Fruit fly (Drosophila melanogaster) whole organism, embryonic: ENCODE measurements around the gene Sodh2.

ENCODE experiments used
- Atf-2 ChIP-seq: fragments of 200-800 bp; sonication (Bioruptor generic); optimal IDR thresholded peaks from 2 replicates; lab custom pipeline; 2016; ENCODE audit warnings: missing biosample characterization, missing genetic modification characterization
- CG10543 ChIP-seq: fragments of 200-800 bp; sonication (Bioruptor generic); optimal IDR thresholded peaks from 3 replicates; lab custom pipeline; 2017; ENCODE audit warnings: missing biosample characterization, mild to moderate bottlenecking, missing genetic modification characterization, moderate library complexity
- CG11504 ChIP-seq: fragments of 200-800 bp; sonication (Bioruptor generic); optimal IDR thresholded peaks from 3 replicates; lab custom pipeline; 2019; ENCODE audit warnings: missing biosample characterization, mild to moderate bottlenecking, missing genetic modification characterization, moderate library complexity
- CG12659 ChIP-seq: fragments of 200-800 bp; sonication (Bioruptor generic); optimal IDR thresholded peaks from 3 replicates; lab custom pipeline; 2017; ENCODE audit warnings: mild to moderate bottlenecking, missing biosample characterization, missing genetic modification reagents, missing genetic modification characterization
- CG14667 ChIP-seq: fragments of 200-800 bp; sonication (Bioruptor generic); IDR thresholded peaks from 2 replicates; pipeline ENCODE4 v1.3.6; 2022; ENCODE audit warnings: missing biosample characterization, missing genetic modification characterization
- CG17186 ChIP-seq: fragments of 200-800 bp; sonication (Bioruptor generic); optimal IDR thresholded peaks from 3 replicates; lab custom pipeline; 2017; ENCODE audit warnings: missing biosample characterization, missing genetic modification reagents, missing genetic modification characterization
- CG17612 ChIP-seq: fragments of 200-800 bp; sonication (Bioruptor generic); IDR thresholded peaks from 2 replicates; pipeline ENCODE4 v1.3.6; 2022; ENCODE audit warnings: missing biosample characterization, missing genetic modification characterization
- CG18476 ChIP-seq: fragments of 200-800 bp; sonication (Bioruptor generic); optimal IDR thresholded peaks from 2 replicates; lab custom pipeline; 2016; ENCODE audit warnings: missing biosample characterization, mild to moderate bottlenecking, missing genetic modification characterization
- CG34376 ChIP-seq: fragments of 200-800 bp; sonication (Bioruptor generic); optimal IDR thresholded peaks from 2 replicates; lab custom pipeline; 2018; ENCODE audit warnings: missing biosample characterization, mild to moderate bottlenecking, missing genetic modification characterization
- CG34422 ChIP-seq: fragments of 200-800 bp; sonication (Bioruptor generic); IDR thresholded peaks from 3 replicates; pipeline ENCODE4 v1.3.6; 2022; ENCODE audit warnings: missing biosample characterization, missing genetic modification characterization
- CG7745 ChIP-seq: fragments of 200-800 bp; sonication (Bioruptor generic); optimal IDR thresholded peaks from 2 replicates; lab custom pipeline; 2018; ENCODE audit warnings: missing biosample characterization, mild to moderate bottlenecking, missing genetic modification characterization, moderate library complexity
- CG8478 ChIP-seq: fragments of >200 bp; optimal IDR thresholded peaks from 2 replicates; lab custom pipeline; 2018
- CG9932 ChIP-seq: fragments of 200-800 bp; sonication (Bioruptor generic); IDR thresholded peaks from 2 replicates; pipeline ENCODE4 v1.3.6; 2022; ENCODE audit warnings: missing biosample characterization, missing genetic modification characterization
- HLH3B ChIP-seq: fragments of 200-800 bp; sonication (Bioruptor generic); IDR thresholded peaks from 2 replicates; pipeline ENCODE4 v1.3.6; 2022; ENCODE audit warnings: missing biosample characterization, missing genetic modification characterization
- Hr78 ChIP-seq, 2 experiments: fragments of 200-800 bp in 1 of 2; fragments of >200 bp in 1 of 2; sonication (Bioruptor generic) in 1 of 2; optimal IDR thresholded peaks; 2 replicates each; lab custom pipeline; 2017 to 2019; ENCODE audit warnings: missing biosample characterization in 2 of 2, missing genetic modification characterization in 2 of 2, mild to moderate bottlenecking in 1 of 2, moderate library complexity in 1 of 2
- MBD-R2 ChIP-seq: fragments of 200-800 bp; sonication (Bioruptor generic); IDR thresholded peaks from 2 replicates; pipeline ENCODE4 v1.3.6; 2022; ENCODE audit warnings: missing biosample characterization, missing genetic modification characterization
- Med ChIP-seq: fragments of 200-800 bp; sonication (Bioruptor generic); peaks from one replicate; lab custom pipeline; 2016; ENCODE audit warnings: missing biosample characterization, missing genetic modification characterization, mild to moderate bottlenecking, inconsistent platforms, moderate library complexity
- Pdp1 ChIP-seq, 2 experiments: fragments of 200-800 bp; sonication (Bioruptor generic); optimal IDR thresholded peaks; 3 replicates each; lab custom pipeline; 2016; ENCODE audit warnings: missing biosample characterization in 2 of 2, missing genetic modification characterization in 2 of 2, mild to moderate bottlenecking in 1 of 2, moderate library complexity in 1 of 2
- Sin3A ChIP-seq: fragments of >200 bp; optimal IDR thresholded peaks from 2 replicates; lab custom pipeline; 2018
- Xbp1 ChIP-seq: fragments of 200-800 bp; sonication (Bioruptor generic); optimal IDR thresholded peaks from 3 replicates; lab custom pipeline; 2016; ENCODE audit warnings: missing biosample characterization, mild to moderate bottlenecking, missing genetic modification characterization
- ab ChIP-seq: fragments of 200-800 bp; sonication (Bioruptor generic); optimal IDR thresholded peaks from 2 replicates; lab custom pipeline; 2016; ENCODE audit warnings: missing biosample characterization, missing genetic modification characterization
- aop ChIP-seq: fragments of 200-800 bp; sonication (Bioruptor generic); IDR thresholded peaks from 2 replicates; pipeline ENCODE4 v1.3.6; 2022; ENCODE audit warnings: missing biosample characterization, missing genetic modification characterization
- ara ChIP-seq: fragments of 200-800 bp; sonication (Bioruptor generic); IDR thresholded peaks from 2 replicates; pipeline ENCODE4 v1.3.6; 2022; ENCODE audit warnings: missing biosample characterization, missing genetic modification characterization
- cwo ChIP-seq: fragments of 200-800 bp; sonication (Bioruptor generic); optimal IDR thresholded peaks from 3 replicates; lab custom pipeline; 2017; ENCODE audit warnings: missing biosample characterization, missing genetic modification characterization, mild to moderate bottlenecking, moderate library complexity, missing genetic modification reagents
- ewg ChIP-seq: fragments of 200-800 bp; sonication (Bioruptor generic); optimal IDR thresholded peaks from 3 replicates; lab custom pipeline; 2017; ENCODE audit warnings: mild to moderate bottlenecking, missing biosample characterization, missing genetic modification reagents, missing genetic modification characterization
- grn ChIP-seq: fragments of 200-800 bp; sonication (Bioruptor generic); optimal IDR thresholded peaks from 3 replicates; lab custom pipeline; 2017; ENCODE audit warnings: missing biosample characterization, missing genetic modification characterization
- gsb ChIP-seq: fragments of 200-800 bp; sonication (Bioruptor generic); IDR thresholded peaks from 2 replicates; pipeline ENCODE4 v1.3.6; 2022; ENCODE audit warnings: missing biosample characterization, missing genetic modification characterization
- klu ChIP-seq: fragments of 200-800 bp; sonication (Bioruptor generic); IDR thresholded peaks from 2 replicates; pipeline ENCODE4 v1.3.6; 2022; ENCODE audit warnings: missing biosample characterization, missing genetic modification characterization
- onecut ChIP-seq: fragments of 200-800 bp; sonication (Bioruptor generic); IDR thresholded peaks from 2 replicates; pipeline ENCODE4 v1.3.6; 2022; ENCODE audit warnings: missing biosample characterization, missing genetic modification characterization
- otp ChIP-seq: fragments of 200-800 bp; sonication (Bioruptor generic); IDR thresholded peaks from 3 replicates; pipeline ENCODE4, ENCODE4 v1.3.6; 2022; ENCODE audit warnings: missing biosample characterization, missing genetic modification characterization
- phol ChIP-seq: fragments of 200-800 bp; sonication (Bioruptor generic); optimal IDR thresholded peaks from 3 replicates; lab custom pipeline; 2018; ENCODE audit warnings: missing biosample characterization, mild to moderate bottlenecking, missing genetic modification characterization, moderate library complexity
- pzg ChIP-seq: fragments of 200-800 bp; sonication (Bioruptor generic); optimal IDR thresholded peaks from 3 replicates; lab custom pipeline; 2018; ENCODE audit warnings: missing biosample characterization, mild to moderate bottlenecking, missing genetic modification characterization, moderate library complexity
- ranshi ChIP-seq: fragments of 200-800 bp; sonication (Bioruptor generic); IDR thresholded peaks from 2 replicates; pipeline ENCODE4 v1.3.6; 2022; ENCODE audit warnings: missing biosample characterization, missing genetic modification characterization
- sens ChIP-seq: fragments of 200-800 bp; sonication (Bioruptor generic); peaks from one replicate; lab custom pipeline; 2016; ENCODE audit warnings: missing biosample characterization, missing genetic modification characterization
- sug ChIP-seq: fragments of 200-800 bp; optimal IDR thresholded peaks from 2 replicates; lab custom pipeline; 2019; ENCODE audit warnings: missing biosample characterization, mild to moderate bottlenecking, missing genetic modification characterization, moderate library complexity
- trh ChIP-seq: fragments of 200-800 bp; sonication (Bioruptor generic); optimal IDR thresholded peaks from 2 replicates; lab custom pipeline; 2016; ENCODE audit warnings: missing biosample characterization, missing genetic modification characterization
- zen ChIP-seq: fragments of 200-800 bp; sonication (Bioruptor generic); optimal IDR thresholded peaks from 3 replicates; lab custom pipeline; 2018; ENCODE audit warnings: missing biosample characterization, mild to moderate bottlenecking, missing genetic modification characterization, moderate library complexity

The Sodh2 gene

DNA sequence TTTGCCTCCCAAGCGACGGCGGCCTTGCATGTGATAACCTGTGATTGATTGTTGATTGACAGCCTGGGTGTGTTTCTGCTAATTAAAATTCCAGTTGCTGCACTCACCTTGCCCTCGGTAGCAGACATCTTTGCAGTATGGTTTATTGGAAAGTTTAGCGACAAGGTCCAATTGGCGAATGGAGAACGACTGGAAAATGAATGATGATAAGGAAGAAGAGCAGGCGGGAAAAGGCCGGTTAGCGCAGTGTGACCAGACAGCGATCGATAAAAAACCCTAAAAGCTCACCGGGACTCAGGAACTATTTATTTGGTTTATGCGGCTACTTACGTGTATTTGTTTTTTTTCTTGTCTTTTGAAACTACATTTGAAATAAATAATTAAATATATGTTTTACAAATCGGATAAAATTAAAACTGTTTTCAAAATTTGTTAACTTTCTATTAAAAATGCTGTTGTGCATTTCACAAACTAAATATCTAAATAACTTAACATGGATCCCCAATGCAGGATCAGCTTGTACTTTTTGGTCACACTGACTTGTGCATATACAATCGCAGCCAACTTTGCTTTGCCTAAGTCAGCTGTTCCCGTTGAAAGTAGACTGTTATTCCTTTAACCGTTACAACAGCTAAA lies 3.9 kb upstream of the Sodh2 start, which contains the start of gene Fdh (continued):
- TF ChIP-seq ara (GFP tag; lab: Robert Waterston, UW) (peak; percentile 60; the same call in 1 of the 2 replicates), Pdp1 (GFP tag; optimal IDR thresholded peaks at IDR 0.05; lab: Kevin White, UChicago) (peak in 1 of 2 experiments; percentile 16), gsb (GFP tag; lab: Robert Waterston, UW) (no peak)

DNA sequence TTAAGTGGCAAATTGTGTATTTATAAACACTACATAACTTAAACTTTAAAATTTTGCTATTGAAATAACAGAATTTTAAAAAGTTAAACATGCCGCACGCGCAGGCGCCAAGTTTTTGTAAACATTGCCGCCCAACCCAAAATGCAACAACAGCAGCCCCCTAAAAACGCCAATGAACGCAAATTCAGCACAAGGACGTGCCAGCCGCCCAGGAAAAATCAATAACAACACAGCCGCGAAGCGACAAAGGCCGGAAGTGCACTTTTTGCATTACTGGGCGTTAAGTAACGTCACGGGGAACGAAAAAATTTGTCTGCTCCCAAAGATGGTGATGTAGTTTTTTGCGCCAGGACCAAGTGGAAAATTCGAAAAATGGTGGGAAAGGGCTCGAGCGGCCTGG lies 3.4 kb upstream of the Sodh2 start, which contains the start of gene CG4596:
CG4596 (plus strand) TSS at position 219 of the 400 bp plus-strand sequence.
- peak; percentile 83 for TF ChIP-seq ewg (GFP tag; lab: Kevin White, UChicago)
- TF ChIP-seq CG14667 (GFP tag; lab: Robert Waterston, UW), result no peak
- 0 out of 3 replicates have a peak, but pooled peaks have one; percentile 13 for TF ChIP-seq CG34422 (GFP tag; lab: Robert Waterston, UW)
- TF ChIP-seq MBD-R2 (GFP tag; lab: Robert Waterston, UW), result 0 out of 2 replicates have a peak, but pooled peaks have one; percentile 33
- TF ChIP-seq zen (tag; lab: Kevin White, UChicago), result no peak
- TF ChIP-seq Med, result peak; percentile 1
- TF ChIP-seq onecut (GFP tag; lab: Robert Waterston, UW), result peak; percentile 98

DNA sequence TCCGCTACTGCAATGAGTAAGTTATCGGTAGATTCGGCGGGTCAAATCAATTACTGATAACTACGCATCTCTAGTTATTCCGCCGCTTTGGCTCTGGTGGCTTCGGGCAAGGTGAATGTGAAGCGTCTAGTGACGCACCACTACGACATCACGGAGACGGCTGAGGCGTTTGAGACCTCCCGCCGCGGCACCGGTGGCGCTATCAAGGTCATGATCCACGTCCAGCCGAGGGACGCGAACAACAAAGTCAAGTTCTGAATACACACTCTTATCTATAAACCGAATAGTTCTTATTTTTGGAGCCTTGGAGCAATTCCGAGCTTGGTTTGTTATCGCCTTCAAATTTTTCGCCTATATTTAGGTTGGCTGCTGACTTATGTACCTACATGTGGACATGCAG lies 1.6 kb downstream of the Sodh2 start:
- TF ChIP-seq CG34376 (GFP tag; lab: Kevin White, UChicago), result peak; percentile 68
- TF ChIP-seq otp (GFP tag; lab: Robert Waterston, UW), result no peak
- no peak for TF ChIP-seq CG14667 (GFP tag; lab: Robert Waterston, UW)
- TF ChIP-seq CG17612, result no peak
- TF ChIP-seq CG10543 (GFP tag; lab: Kevin White, UChicago), result peak; percentile 0
- TF ChIP-seq phol (tag; lab: Kevin White, UChicago), result no peak
- TF ChIP-seq CG9932, result no peak
- no peak for TF ChIP-seq CG17186 (GFP tag; lab: Kevin White, UChicago)
- TF ChIP-seq cwo (GFP tag; lab: Kevin White, UChicago), result peak; percentile 27
- TF ChIP-seq CG12659, result no peak
- TF ChIP-seq CG18476 (GFP tag; lab: Kevin White, UChicago), result no peak
- no peak for TF ChIP-seq CG11504 (tag; lab: Kevin White, UChicago)
- TF ChIP-seq sens (GFP tag; lab: Kevin White, UChicago), result peak; percentile 47
- TF ChIP-seq Atf-2 (GFP tag; lab: Kevin White, UChicago), result no peak
- TF ChIP-seq Sin3A, result no peak
- no peak for TF ChIP-seq ab (GFP tag; lab: Kevin White, UChicago)
- no peak for TF ChIP-seq Xbp1 (GFP tag; lab: Kevin White, UChicago)
- TF ChIP-seq aop, result no peak
- no peak for TF ChIP-seq CG7745 (tag; lab: Kevin White, UChicago)
- peak; percentile 19 for TF ChIP-seq grn (GFP tag; lab: Kevin White, UChicago)
- TF ChIP-seq Hr78 (GFP tag; optimal IDR thresholded peaks at IDR 0.05; lab: Kevin White, UChicago), result peak in 1 of 2 experiments; percentile 27
- TF ChIP-seq sug (tag; lab: Kevin White, UChicago), result peak; percentile 90
- TF ChIP-seq pzg (GFP tag; lab: Kevin White, UChicago), result no peak
- no peak for TF ChIP-seq trh

DNA sequence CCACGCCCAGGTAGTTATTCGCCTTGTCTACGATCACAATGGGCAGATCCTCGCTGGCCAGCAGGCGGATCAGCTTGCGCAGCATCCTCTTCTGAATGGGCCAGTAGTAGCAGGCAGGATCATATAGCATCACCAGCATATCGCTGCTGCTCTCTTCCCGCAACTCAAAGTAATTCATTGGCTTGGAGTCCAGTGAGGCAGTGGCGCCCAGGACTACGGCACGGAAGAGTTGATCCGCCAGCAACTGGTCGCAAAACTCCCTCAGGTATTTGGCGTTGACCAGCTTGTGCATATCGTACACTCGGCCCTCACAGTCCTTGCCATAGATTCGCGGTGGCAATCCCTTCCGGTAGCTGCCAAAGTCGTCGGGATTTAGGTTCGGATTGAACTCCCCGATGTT lies 2.4 kb downstream of the Sodh2 start:
- no peak for TF ChIP-seq HLH3B (GFP tag; lab: Robert Waterston, UW)
- TF ChIP-seq klu (GFP tag; lab: Robert Waterston, UW), result no peak
- peak; percentile 52 for TF ChIP-seq CG8478 (lab: Kevin White, UChicago)
- TF ChIP-seq ranshi (GFP tag; lab: Robert Waterston, UW), result 0 out of 2 replicates have a peak, but pooled peaks have one; percentile 4
